Fruit fly (Drosophila melanogaster) whole organism, pupa: Measurements from ENCODE around the gene CAH4.

Source experiments
- CG13204 ChIP-seq: fragments of 200-800 bp; sonication (Bioruptor generic); optimal IDR thresholded peaks from 2 replicates; lab custom pipeline; 2018; ENCODE audit warnings: missing biosample characterization, mild to moderate bottlenecking, missing genetic modification characterization, moderate library complexity
- CG14655 ChIP-seq: fragments of 200-800 bp; sonication (Bioruptor generic); optimal IDR thresholded peaks from 3 replicates; lab custom pipeline; 2017; ENCODE audit warnings: mild to moderate bottlenecking, missing biosample characterization, missing genetic modification reagents, missing genetic modification characterization
- CG15710 ChIP-seq: fragments of 200-800 bp; sonication (Bioruptor generic); optimal IDR thresholded peaks from 2 replicates; lab custom pipeline; 2018; ENCODE audit warnings: missing biosample characterization, mild to moderate bottlenecking, missing genetic modification characterization, moderate library complexity
- CG32121 ChIP-seq: fragments of 200-800 bp; sonication (Bioruptor generic); IDR thresholded peaks from 2 replicates; pipeline ENCODE4 v1.3.6; 2022; ENCODE audit warnings: missing biosample characterization, missing genetic modification characterization
- CG34367 ChIP-seq: fragments of 200-800 bp; sonication (Bioruptor generic); optimal IDR thresholded peaks from 2 replicates; lab custom pipeline; 2018; ENCODE audit warnings: missing biosample characterization, mild to moderate bottlenecking, missing genetic modification characterization
- CG4496 ChIP-seq: fragments of 200-800 bp; sonication (Bioruptor generic); IDR thresholded peaks from 3 replicates; pipeline ENCODE4 v1.3.6; 2022; ENCODE audit warnings: missing biosample characterization, missing genetic modification characterization
- CG8159 ChIP-seq: fragments of 200-800 bp; sonication (Bioruptor generic); optimal IDR thresholded peaks from 3 replicates; lab custom pipeline; 2018; ENCODE audit warnings: missing biosample characterization, mild to moderate bottlenecking, missing genetic modification characterization, moderate library complexity
- CG8301 ChIP-seq: fragments of 200-800 bp; sonication (Bioruptor generic); optimal IDR thresholded peaks from 2 replicates; lab custom pipeline; 2018; ENCODE audit warnings: missing biosample characterization, mild to moderate bottlenecking, missing genetic modification characterization
- D1 ChIP-seq: fragments of 200-800 bp; sonication (Bioruptor generic); optimal IDR thresholded peaks from 2 replicates; lab custom pipeline; 2018; ENCODE audit warnings: missing biosample characterization, mild to moderate bottlenecking, missing genetic modification characterization, moderate library complexity
- EcR ChIP-seq: fragments of 200-800 bp; sonication (Bioruptor generic); optimal IDR thresholded peaks from 3 replicates; lab custom pipeline; 2019; ENCODE audit warnings: missing biosample characterization, missing genetic modification characterization, mild to moderate bottlenecking, moderate library complexity, missing genetic modification reagents
- Pif1B ChIP-seq: fragments of 200-800 bp; sonication (Bioruptor generic); optimal IDR thresholded peaks from 3 replicates; lab custom pipeline; 2016; ENCODE audit warnings: missing biosample characterization, missing genetic modification characterization
- Snoo ChIP-seq: fragments of 200-800 bp; sonication (Bioruptor generic); optimal IDR thresholded peaks from 3 replicates; lab custom pipeline; 2017; ENCODE audit warnings: missing biosample characterization, mild to moderate bottlenecking, missing genetic modification characterization, inconsistent platforms
- fd96Ca ChIP-seq: fragments of 200-800 bp; sonication (Bioruptor generic); IDR thresholded peaks from 3 replicates; pipeline ENCODE4 v1.3.6; 2022; ENCODE audit warnings: missing biosample characterization, missing genetic modification characterization
- gl ChIP-seq: fragments of 200-800 bp; sonication (Bioruptor generic); optimal IDR thresholded peaks from 2 replicates; lab custom pipeline; 2018; ENCODE audit warnings: missing biosample characterization, mild to moderate bottlenecking, missing genetic modification characterization

dm6 chr3R:24807321-24807720, 50.0 kb downstream of the CAH4 start, which contains the start of gene CG6980:
- no peak for TF ChIP-seq CG4496 (GFP tag; lab: Robert Waterston, UW)
- no peak for TF ChIP-seq D1 (tag; lab: Kevin White, UChicago)
- no peak for TF ChIP-seq CG14655 (GFP tag; lab: Kevin White, UChicago)
- TF ChIP-seq CG32121: no peak
- TF ChIP-seq CG13204: no peak
- no peak for TF ChIP-seq Pif1B (GFP tag; lab: Kevin White, UChicago)
- no peak for TF ChIP-seq CG34367
- TF ChIP-seq gl: no peak
- TF ChIP-seq CG15710 (tag; lab: Kevin White, UChicago): no peak
- no peak for TF ChIP-seq fd96Ca (GFP tag; lab: Robert Waterston, UW)
- TF ChIP-seq CG8301: no peak
- TF ChIP-seq CG8159 (tag; lab: Kevin White, UChicago): no peak
- TF ChIP-seq Snoo (tag; lab: Kevin White, UChicago): no peak
- no peak for TF ChIP-seq EcR (GFP tag; lab: Kevin White, UChicago)
